Worm (Caenorhabditis elegans): ENCODE data around the gene ZK1055.7.

Gene ZK1055.7

DNA sequence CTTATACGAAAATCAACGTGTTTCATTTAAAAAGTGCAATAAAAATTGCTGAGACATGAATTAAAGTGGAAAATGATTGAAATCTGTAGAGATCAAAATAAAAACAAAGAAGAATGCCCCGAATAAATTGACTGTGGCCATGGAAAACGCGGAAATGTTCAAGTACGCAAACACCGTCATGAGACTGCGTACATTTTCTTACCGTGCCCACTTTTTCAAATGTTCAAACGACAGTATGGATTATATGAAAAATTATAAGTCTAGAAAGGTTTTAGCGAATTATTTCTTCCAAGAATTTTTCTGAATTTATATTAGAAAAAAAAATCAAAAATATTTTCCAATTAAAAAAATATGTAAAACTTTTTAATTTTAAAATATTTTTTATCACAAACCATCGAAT lies 6.3 kb upstream of the ZK1055.7 start (continued):
- no peak for TF ChIP-seq egl-18 (GFP tag; IDR thresholded peaks at IDR 0.05)
- TF ChIP-seq xnd-1 (tag; optimal IDR thresholded peaks at IDR 0.05) = peak; percentile 71
- TF ChIP-seq rpc-1 (optimal IDR thresholded peaks at IDR 0.05) = no peak
- TF ChIP-seq rpc-1 (tag; optimal IDR thresholded peaks at IDR 0.05) = no peak
- no peak for TF ChIP-seq attf-6 (GFP tag; IDR thresholded peaks at IDR 0.05)
- no peak for TF ChIP-seq somi-1 (GFP tag; optimal IDR thresholded peaks at IDR 0.05)
- TF ChIP-seq akir-1 (GFP tag; optimal IDR thresholded peaks at IDR 0.05) = no peak
- TF ChIP-seq lin-35 (GFP tag; optimal IDR thresholded peaks at IDR 0.05) = peak in 1 of 3 experiments; percentile 19
- TF ChIP-seq Y95B8A.8 (GFP tag; IDR thresholded peaks at IDR 0.05) = no peak
- TF ChIP-seq sdz-38 (tag; optimal IDR thresholded peaks at IDR 0.05) = no peak
- no peak for TF ChIP-seq nhr-90 (tag; optimal IDR thresholded peaks at IDR 0.05)
- no peak for TF ChIP-seq let-607 (tag; optimal IDR thresholded peaks at IDR 0.05)
- no peak for TF ChIP-seq ztf-22 (GFP tag; optimal IDR thresholded peaks at IDR 0.05)
- TF ChIP-seq sptf-2 (GFP tag; optimal IDR thresholded peaks at IDR 0.05) = no peak
- TF ChIP-seq F37B4.10 (GFP tag; IDR thresholded peaks at IDR 0.05) = no peak
- no peak for TF ChIP-seq lag-1 (GFP tag; IDR thresholded peaks at IDR 0.05)
- TF ChIP-seq snpc-3.4 (tag; optimal IDR thresholded peaks at IDR 0.05) = peak; percentile 45
- no peak for TF ChIP-seq ztf-28 (GFP tag; IDR thresholded peaks at IDR 0.05)
- no peak for TF ChIP-seq F57A8.1 (GFP tag; optimal IDR thresholded peaks at IDR 0.05)
- no peak for TF ChIP-seq B0336.3 (GFP tag; IDR thresholded peaks at IDR 0.05)
- no peak for TF ChIP-seq cebp-1 (GFP tag; IDR thresholded peaks at IDR 0.05)
- TF ChIP-seq cebp-1 (tag; optimal IDR thresholded peaks at IDR 0.05) = no peak
- TF ChIP-seq efl-1 (GFP tag; optimal IDR thresholded peaks at IDR 0.05) = peak; percentile 75
- TF ChIP-seq F55B11.4 (tag; optimal IDR thresholded peaks at IDR 0.05; ENCODE audit: borderline replicate concordance, insufficient read depth) = no peak
- no peak for TF ChIP-seq him-1 (tag; optimal IDR thresholded peaks at IDR 0.05)
- TF ChIP-seq C06A6.2 (GFP tag; conservative IDR thresholded peaks at IDR 0.05) = no peak
- peak; percentile 56 for TF ChIP-seq F33H1.4 (GFP tag; IDR thresholded peaks at IDR 0.05)
- peak; percentile 95 for TF ChIP-seq madf-6 (GFP tag; IDR thresholded peaks at IDR 0.05)

DNA sequence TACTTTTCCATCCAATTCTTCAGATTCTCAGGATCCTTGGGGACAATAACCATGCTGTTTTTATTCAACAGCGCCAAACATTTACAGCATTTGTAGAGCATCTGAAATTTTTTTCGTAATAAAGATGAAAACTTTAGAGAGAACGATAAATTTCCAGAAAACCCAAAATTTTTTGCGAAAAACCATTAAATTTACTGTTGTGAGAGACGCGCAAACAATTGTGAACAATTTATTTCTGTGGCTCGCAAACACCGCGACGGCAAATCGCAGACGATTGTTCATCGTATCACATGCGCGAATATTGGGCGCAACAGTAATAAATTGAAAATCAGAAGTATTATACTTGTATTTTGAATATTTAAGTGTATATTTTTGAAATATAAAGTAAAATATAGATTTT lies 5.9 kb upstream of the ZK1055.7 start, which contains the start of gene gon-14:
TSS of gene gon-14 (minus strand) at position 101 of the 400 bp plus-strand sequence.
- no peak for TF ChIP-seq F37B4.10 (GFP tag; IDR thresholded peaks at IDR 0.05)
- no peak for TF ChIP-seq xnd-1 (tag; optimal IDR thresholded peaks at IDR 0.05)
- TF ChIP-seq zim-3 (tag; optimal IDR thresholded peaks at IDR 0.05) = no peak
- no peak for TF ChIP-seq ztf-3 (GFP tag; optimal IDR thresholded peaks at IDR 0.05)
- no peak for TF ChIP-seq Y67H2A.10 (GFP tag; conservative IDR thresholded peaks at IDR 0.05)
- no peak for TF ChIP-seq egl-18 (GFP tag; IDR thresholded peaks at IDR 0.05)
- no peak for TF ChIP-seq hmg-20 (GFP tag; IDR thresholded peaks at IDR 0.05)

DNA sequence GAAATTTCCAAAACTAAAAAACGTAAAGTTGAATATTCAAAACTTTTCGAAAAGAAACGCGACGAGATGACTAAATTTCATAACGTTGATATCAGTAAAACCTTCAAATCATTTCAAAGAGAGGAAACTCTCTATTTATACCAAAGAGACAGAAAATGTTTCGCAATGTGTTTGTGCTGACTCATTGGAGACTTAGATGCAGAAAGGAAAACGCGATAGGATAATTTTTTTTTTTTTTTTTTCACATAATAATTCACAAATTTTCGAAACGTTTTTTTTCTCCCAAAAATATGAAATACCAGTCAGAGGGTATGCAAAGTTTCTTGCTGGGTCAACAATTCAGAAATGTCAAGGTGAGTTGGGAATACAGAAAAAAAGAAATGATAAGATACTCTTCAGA lies 1.0 kb upstream of the ZK1055.7 start:
- TF ChIP-seq lin-35 (GFP tag; optimal IDR thresholded peaks at IDR 0.05) (peak in 1 of 3 experiments; percentile 18), ceh-27 (GFP tag; optimal IDR thresholded peaks at IDR 0.05) (no peak), dpff-1 (tag; optimal IDR thresholded peaks at IDR 0.05) (peak; percentile 56), tbp1 (GFP tag; optimal IDR thresholded peaks at IDR 0.05) (peak; percentile 25), hrde-1 (tag; optimal IDR thresholded peaks at IDR 0.05; ENCODE audit: borderline replicate concordance) (peak; percentile 37), aptf-3 (GFP tag; IDR thresholded peaks at IDR 0.05) (no peak), efl-1 (GFP tag; optimal IDR thresholded peaks at IDR 0.05) (no peak), madf-3 (GFP tag; IDR thresholded peaks at IDR 0.05) (0 out of 2 replicates have a peak, but pooled peaks have one; percentile 45), cebp-1 (GFP tag; IDR thresholded peaks at IDR 0.05) (peak; percentile 83), cebp-1 (tag; optimal IDR thresholded peaks at IDR 0.05) (peak; percentile 96), ceh-40 (GFP tag; IDR thresholded peaks at IDR 0.05) (no peak), repo-1 (tag; optimal IDR thresholded peaks at IDR 0.05) (peak; percentile 3), sptf-2 (GFP tag; optimal IDR thresholded peaks at IDR 0.05) (peak; percentile 10), nhr-80 (tag; optimal IDR thresholded peaks at IDR 0.05) (peak; percentile 36), F57A8.1 (GFP tag; optimal IDR thresholded peaks at IDR 0.05) (no peak), F39B2.1 (GFP tag; IDR thresholded peaks at IDR 0.05) (0 out of 2 replicates have a peak, but pooled peaks have one; percentile 44), attf-5 (GFP tag; optimal IDR thresholded peaks at IDR 0.05) (peak; percentile 51), madf-6 (GFP tag; IDR thresholded peaks at IDR 0.05) (peak; percentile 29; the same call in 1 of the 2 replicates), C06A6.2 (GFP tag; conservative IDR thresholded peaks at IDR 0.05) (no peak), nfya-2 (GFP tag; IDR thresholded peaks at IDR 0.05) (0 out of 2 replicates have a peak, but pooled peaks have one; percentile 36)

Measured in whole organism, young adult.